Worm (Caenorhabditis elegans): ENCODE measurements around the gene C07E3.8.

Gene C07E3.8

DNA sequence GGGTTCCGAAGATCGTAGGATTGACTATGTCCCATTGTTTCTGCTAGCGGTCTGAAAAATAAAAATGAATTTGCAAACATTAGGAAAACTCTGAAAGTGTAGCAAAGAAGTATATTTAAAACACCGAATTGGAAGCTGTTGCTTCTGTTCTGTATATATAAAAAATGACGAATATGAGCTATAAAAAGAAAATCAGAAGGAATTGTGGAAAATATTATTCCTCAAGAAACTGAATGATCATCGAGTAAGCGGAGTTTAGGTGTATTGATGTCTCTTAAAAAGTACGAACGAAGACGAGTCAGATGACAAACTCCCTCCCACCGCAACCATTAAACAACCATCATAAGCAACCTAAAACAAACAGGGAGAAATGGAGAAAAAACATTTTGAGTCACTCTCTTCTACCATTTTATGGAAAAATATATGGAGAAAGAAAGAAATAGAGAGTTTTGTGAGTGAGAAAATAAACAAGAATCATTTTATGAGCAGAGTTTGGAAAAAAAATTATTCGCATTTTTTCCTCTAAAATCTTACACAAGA lies 5.5 kb downstream of the C07E3.8 start, which contains the start of gene C07E3.3:
Gene C07E3.3 (minus strand): TSS at position 51 of the 540 bp plus-strand sequence.
- TF ChIP-seq F33H1.4 (GFP tag; IDR thresholded peaks at IDR 0.05) (no peak), lsy-27 (tag; optimal IDR thresholded peaks at IDR 0.05; ENCODE audit: borderline replicate concordance, insufficient read depth) (no peak), ceh-58 (GFP tag; IDR thresholded peaks at IDR 0.05) (no peak), Y53F4B.3 (GFP tag; IDR thresholded peaks at IDR 0.05) (no peak), zim-3 (tag; optimal IDR thresholded peaks at IDR 0.05) (no peak), lin-40 (tag; optimal IDR thresholded peaks at IDR 0.05) (no peak), ama-1 (optimal IDR thresholded peaks at IDR 0.05) (no peak), ama-1 (GFP tag; optimal IDR thresholded peaks at IDR 0.05) (no peak), mel-28 (tag; optimal IDR thresholded peaks at IDR 0.05; ENCODE audit: borderline replicate concordance) (no peak), zfh-2 (GFP tag; conservative IDR thresholded peaks at IDR 0.05) (no peak), hsf-1 (GFP tag; IDR thresholded peaks at IDR 0.05) (no peak), F52B5.7 (tag; optimal IDR thresholded peaks at IDR 0.05) (no peak), nhr-27 (tag; optimal IDR thresholded peaks at IDR 0.05) (no peak), tlf-1 (GFP tag; optimal IDR thresholded peaks at IDR 0.05) (no peak), him-1 (tag; optimal IDR thresholded peaks at IDR 0.05) (no peak), B0336.3 (GFP tag; IDR thresholded peaks at IDR 0.05) (no peak), Y53G8AR.9 (GFP tag; conservative IDR thresholded peaks at IDR 0.05) (no peak)

DNA sequence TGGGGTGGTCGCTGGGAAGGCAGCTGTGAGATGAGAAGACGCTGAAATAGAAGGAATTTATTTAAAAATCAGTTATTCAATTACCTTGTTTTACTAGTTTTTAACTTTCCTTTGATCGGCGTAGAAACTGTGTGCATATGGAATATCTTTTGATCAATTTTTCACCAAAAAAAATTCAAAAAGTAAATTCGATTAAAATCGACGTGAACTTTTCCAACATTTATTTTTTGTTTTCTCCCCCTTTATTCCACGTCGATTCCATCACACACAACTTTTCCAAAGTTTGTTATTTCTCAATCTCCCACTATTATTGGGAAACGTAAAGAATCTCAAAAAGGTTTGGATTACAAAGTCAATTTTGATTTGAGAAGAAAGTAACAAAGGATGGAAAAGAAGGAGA lies 8.4 kb downstream of the C07E3.8 start, which contains the start of gene C07E3.4:
Gene C07E3.4 (plus strand): TSS at position 301 of the 400 bp plus-strand sequence.
- TF ChIP-seq ztf-26 (tag; optimal IDR thresholded peaks at IDR 0.05) (no peak), snpc-3.4 (tag; optimal IDR thresholded peaks at IDR 0.05) (no peak), B0035.1 (tag; optimal IDR thresholded peaks at IDR 0.05) (no peak)

DNA sequence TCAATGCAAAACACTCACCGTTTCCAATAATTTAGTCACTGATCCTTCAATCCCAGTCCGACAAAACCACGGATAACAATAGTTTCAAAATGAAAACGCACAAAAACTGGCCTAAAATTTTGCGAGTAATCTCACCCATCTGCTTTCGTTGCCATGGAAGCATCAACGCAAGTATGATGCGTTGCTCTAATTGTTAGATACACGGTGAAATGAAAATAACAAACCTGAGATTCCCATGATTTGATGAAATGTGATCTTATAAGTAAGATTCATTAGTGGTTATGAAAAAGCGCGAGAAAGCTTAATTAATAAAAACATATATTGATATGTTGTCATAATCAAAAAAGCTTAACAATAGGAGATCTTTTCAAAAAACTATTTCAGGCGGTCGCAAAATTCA lies 15.1 kb downstream of the C07E3.8 start, which contains the start of gene ceh-57:
Gene ceh-57 (minus strand): TSS at position 95 of the 400 bp plus-strand sequence.
- no peak for TF ChIP-seq ekl-4 (GFP tag; IDR thresholded peaks at IDR 0.05)
- TF ChIP-seq pha-4 (tag; optimal IDR thresholded peaks at IDR 0.05), result no peak
- no peak for TF ChIP-seq ceh-100 (GFP tag; IDR thresholded peaks at IDR 0.05)
- TF ChIP-seq ceh-40 (GFP tag; IDR thresholded peaks at IDR 0.05), result no peak
- no peak for TF ChIP-seq mxl-1 (tag; optimal IDR thresholded peaks at IDR 0.05)
- no peak for TF ChIP-seq snpc-3.4 (tag; optimal IDR thresholded peaks at IDR 0.05)
- no peak for TF ChIP-seq ztf-26 (tag; optimal IDR thresholded peaks at IDR 0.05)
- TF ChIP-seq attf-5 (GFP tag; optimal IDR thresholded peaks at IDR 0.05), result no peak
- TF ChIP-seq Y79H2A.3 (GFP tag; conservative IDR thresholded peaks at IDR 0.05), result no peak
- TF ChIP-seq ztf-28 (GFP tag; IDR thresholded peaks at IDR 0.05), result no peak
- TF ChIP-seq madf-6 (GFP tag; IDR thresholded peaks at IDR 0.05), result no peak
- TF ChIP-seq akir-1 (GFP tag; optimal IDR thresholded peaks at IDR 0.05), result no peak
- TF ChIP-seq ztf-6 (GFP tag; IDR thresholded peaks at IDR 0.05), result no peak

DNA sequence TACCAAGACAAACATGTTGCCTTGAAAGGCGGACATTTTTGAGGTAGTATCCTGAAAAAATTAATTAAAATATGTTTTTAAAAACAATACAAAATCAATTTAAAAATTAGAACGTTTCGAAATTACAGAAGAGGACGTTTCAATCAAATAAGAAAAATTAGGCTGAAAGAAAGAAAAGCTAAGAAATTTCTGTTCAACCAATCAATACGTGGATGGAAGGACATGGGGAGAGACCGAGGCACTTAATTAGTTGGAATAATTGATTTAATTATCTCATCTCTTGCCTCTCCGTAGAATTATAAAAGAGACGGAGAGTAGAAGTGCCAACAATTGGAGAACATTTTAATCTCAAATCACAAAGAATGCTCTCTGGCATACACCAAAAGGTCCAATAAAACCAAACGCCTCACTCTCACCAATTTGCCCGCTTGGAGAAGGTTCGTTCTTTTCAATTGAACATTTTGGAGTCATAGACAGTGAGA lies 17.5 kb downstream of the C07E3.8 start, which contains the start of gene ceh-58:
Gene ceh-58 (minus strand): TSS at position 51 of the 482 bp plus-strand sequence.
- TF ChIP-seq F39B2.1 (GFP tag; IDR thresholded peaks at IDR 0.05) (no peak), lin-40 (tag; optimal IDR thresholded peaks at IDR 0.05) (no peak)

DNA sequence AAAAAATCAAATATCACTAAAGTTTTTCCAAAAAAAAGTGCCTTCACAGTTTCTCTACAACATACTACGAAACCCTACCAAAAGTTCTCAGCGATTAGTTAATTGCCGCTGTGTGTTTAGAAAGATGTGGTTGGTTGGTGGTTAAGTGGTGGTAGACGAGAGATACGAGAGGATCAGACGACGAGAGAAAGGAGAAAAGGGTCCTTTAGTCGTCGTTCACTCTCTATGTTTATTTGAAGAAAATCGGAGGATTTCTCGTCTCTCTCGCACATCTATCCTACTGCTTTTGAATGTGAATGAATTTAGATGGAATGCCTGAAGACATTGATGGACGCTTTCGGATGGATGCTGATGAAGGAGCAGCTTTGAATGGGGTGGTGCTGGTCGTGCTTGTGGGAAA lies 18.8 kb downstream of the C07E3.8 start:
- TF ChIP-seq egl-18 (GFP tag; IDR thresholded peaks at IDR 0.05) (no peak), ceh-27 (GFP tag; optimal IDR thresholded peaks at IDR 0.05) (peak; percentile 20), fkh-3 (tag; optimal IDR thresholded peaks at IDR 0.05) (no peak)

Data from whole organism, young adult.